Fruit fly (Drosophila melanogaster): ENCODE results near the gene xit.
A peak's percentile ranks its signal among the peaks of the same experiment; 100 is the strongest.

The xit gene

DNA sequence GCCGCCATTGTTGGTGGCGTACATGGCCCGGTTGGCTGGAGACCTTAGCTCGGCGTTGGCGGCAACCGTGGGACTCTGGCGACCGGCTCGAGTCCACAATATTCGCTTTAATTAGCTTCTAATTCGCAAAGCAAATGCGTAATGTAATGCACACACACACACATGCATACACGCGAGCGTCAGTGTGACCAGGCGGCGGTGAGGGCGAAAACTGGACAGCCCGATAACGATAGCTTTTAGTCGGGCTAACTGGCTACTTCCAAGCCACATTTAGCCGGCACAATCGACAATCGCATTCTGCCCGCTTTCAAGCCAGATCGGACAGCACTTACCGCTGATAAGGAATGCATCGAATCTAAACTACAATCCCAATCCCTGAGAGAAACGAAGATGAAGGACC is at the start of gene xit, which contains the start of gene Nf-YC:
TSS of gene xit (plus strand) at position 314 of the 400 bp plus-strand sequence.
TSS of gene Nf-YC (minus strand) at position 217 of the 400 bp plus-strand sequence.
- TF ChIP-seq noc (tag; optimal IDR thresholded peaks at IDR 0.05) = no peak

DNA sequence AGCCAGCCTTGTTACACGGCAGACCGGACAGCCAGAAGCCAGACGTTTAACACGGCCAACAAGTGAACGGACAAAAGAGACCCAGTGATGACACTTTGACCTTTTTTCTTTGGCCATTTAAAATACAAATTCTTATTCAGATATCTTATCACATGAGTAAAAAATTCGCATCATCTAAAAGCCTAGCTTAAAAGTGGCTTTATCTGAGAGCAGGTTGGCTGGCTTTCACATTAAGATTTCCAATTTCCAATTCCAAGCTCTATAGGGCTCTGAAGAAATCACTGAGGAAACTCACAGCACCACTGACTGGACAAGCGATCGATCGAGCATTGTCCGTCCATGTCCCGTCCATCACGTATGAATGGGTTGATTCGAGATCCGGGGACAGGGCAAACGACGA is 45.2 kb upstream of the xit start:
- no peak for TF ChIP-seq noc (tag; optimal IDR thresholded peaks at IDR 0.05)

DNA sequence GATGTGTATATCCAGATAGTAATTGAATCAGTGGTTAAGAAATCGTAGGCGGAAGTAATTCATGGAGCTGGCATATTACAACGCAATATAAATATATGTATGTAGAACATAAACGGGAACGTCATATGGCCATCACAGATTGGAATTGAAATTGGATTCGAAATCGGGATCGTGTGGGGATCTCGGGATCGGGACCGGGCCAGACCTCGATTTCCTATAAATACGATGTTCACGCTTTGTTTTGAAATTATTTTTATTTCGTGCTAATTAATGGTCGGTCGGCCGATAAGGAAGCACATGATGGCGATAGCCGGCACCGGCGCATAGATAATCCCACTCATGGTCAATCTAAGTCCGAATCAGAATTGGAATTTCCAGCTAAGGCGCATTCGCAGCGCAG is 44.5 kb upstream of the xit start:
- TF ChIP-seq noc (tag; optimal IDR thresholded peaks at IDR 0.05) = peak; percentile 28

DNA sequence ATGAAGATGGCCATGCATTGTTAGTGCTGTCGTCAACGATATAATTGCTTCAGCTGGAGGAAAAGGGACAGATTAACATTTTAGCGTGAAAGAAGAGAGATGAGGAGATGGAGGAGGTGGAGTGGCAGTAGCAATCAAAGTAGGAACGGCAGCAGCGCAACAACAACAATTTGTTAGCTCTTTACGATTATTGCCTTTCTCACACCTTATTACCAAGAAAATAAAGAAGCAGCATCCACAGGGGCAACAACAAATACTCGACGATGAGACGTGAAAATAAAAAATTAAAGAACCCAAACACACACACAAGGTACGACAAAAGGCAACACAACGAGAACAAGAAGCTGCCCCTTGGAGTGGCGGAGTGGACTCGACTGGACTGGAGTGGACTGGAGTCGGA is 43.9 kb upstream of the xit start:
- no peak for TF ChIP-seq noc (tag; optimal IDR thresholded peaks at IDR 0.05)

DNA sequence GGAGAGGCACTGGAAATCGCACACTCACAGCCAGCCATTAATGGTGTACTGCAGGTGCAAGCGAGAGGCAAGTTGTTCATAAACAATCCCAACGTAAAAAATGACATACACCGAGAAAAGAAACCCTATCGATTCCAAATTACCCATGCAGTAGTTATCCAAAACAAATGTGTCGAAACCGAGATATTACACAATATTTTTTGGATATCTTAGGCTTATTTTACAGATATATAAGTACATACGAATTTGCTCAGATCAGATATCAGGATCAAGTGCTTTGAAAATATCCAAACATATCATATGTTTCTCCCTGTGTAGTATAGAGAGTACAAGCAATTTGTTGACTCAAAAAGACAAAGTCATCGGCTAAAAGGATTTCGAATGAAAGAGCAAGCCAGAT is 43.4 kb upstream of the xit start:
- TF ChIP-seq noc (tag; optimal IDR thresholded peaks at IDR 0.05) = no peak

DNA sequence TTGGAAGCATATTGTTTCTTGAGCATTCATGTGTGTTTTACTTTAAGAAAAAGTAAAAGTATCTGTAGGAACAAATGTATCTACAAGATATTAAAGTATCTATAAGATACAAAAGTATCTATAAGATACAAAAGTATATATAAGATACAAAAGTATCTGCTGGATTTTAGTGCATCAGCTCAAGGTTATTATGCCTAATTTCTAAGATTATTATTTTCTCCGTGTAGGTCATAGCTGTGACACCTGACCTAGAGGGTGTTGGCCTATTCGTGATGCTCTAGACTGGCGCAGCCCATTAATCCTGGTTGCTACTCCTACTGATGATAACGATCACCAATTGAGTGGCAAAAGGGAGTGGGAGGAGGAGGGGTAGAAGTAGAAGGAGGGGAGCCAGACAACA is 42.7 kb upstream of the xit start:
- no peak for TF ChIP-seq noc (tag; optimal IDR thresholded peaks at IDR 0.05)

DNA sequence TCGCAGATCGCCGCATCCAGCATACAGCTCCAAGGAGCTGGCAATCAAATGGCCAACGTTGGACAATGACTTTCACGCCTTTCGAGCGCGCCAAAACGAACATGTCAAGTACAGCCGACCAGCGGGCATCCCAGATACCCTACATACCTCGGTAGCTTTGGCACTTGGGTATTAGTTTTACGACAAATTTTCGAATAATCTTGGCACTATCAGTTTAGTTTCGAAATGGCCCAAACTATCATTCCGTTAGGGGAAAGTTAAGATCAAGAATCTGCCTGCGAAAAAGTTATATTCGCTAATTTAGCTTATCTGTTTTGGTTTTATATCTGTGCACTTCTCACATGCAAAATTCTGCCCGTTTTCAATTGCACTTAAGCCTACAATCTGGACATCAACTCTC is 42.0 kb upstream of the xit start:
- no peak for TF ChIP-seq noc (tag; optimal IDR thresholded peaks at IDR 0.05)

DNA sequence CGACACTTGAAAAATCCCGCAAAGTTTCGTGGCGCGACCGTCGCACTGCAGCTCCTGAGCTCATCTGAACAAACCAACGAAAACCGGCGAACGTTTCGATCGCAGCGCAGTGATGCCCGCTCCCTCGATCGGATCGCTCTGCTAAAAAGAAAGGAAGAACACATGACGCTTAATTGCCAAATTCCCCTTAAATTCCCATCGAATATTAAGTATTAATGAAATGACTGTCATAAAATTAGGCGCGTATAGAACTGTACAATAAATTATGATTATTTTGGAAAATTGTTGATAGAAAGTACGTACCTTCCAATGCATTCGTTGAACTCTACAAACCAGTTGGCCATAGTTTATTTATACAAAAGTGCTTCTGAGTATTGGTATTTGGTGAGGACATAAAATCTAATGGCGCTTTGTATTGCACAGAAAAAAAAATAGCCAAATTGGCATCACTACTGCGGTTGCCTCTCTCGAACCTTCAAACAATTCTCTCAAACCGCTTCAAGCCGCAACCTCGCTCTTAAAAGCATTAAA is 41.1 kb upstream of the xit start, which contains the start of gene shf:
TSS of gene shf (minus strand) at position 51 of the 531 bp plus-strand sequence.
- TF ChIP-seq noc (tag; optimal IDR thresholded peaks at IDR 0.05) = no peak

DNA sequence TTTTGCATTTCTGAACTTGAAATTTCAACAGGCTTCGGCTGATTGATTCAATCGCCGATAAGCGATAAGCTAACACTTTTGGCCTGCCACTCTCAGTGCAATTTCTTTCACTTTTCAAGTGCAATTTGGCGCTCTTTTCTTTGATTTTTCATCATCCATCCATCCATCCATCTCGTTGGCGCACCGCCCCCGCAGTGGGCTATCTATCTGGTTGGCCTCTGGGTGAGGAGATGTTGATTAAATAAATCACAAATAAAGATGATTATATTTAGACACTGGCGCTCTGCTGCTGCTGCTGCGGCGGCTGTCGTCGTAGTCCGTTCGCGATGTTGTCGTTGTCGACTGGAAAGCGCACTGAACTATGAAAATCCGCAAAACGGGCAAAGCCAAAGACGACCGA is 29.9 kb upstream of the xit start:
- no peak for TF ChIP-seq noc (tag; optimal IDR thresholded peaks at IDR 0.05)

DNA sequence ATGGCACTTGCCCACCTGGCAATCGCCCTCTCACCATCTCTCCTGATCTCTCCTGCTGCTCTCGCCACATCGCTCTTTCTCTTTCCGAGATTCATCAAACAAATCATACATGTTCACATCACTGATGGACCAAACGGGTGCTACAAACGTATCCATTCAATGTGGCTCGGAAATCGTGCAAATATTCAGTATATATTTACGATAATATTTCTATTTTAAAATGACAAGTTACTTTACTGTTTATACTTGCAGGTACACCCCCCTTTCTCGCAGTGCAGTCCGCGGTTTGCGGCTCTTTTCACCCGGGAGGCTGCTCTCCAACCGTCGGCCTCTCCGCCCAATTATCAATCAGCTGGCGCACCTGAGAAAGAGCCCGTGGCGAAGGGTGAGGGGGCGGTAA is 29.3 kb upstream of the xit start:
- TF ChIP-seq noc (tag; optimal IDR thresholded peaks at IDR 0.05) = peak; percentile 43

DNA sequence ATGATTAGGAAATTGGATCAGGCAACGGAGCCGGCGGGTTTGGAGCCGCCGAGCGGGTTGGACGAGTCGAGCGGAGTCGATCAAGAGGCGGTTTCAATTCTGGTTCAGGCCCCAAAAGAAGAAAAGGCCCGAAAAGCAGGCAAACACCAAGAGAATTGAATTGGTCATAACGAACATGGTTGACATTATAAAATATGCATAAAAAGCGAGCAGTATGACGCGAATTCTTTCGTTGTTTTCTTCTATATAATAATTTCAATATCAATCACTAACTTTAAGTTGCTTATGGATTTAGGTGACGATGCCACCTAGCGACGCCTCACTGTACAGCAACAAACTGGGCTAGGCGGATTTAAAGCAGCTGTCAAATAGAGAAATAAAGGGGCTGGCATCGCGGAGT is 27.9 kb upstream of the xit start:
- TF ChIP-seq noc (tag; optimal IDR thresholded peaks at IDR 0.05) = no peak

DNA sequence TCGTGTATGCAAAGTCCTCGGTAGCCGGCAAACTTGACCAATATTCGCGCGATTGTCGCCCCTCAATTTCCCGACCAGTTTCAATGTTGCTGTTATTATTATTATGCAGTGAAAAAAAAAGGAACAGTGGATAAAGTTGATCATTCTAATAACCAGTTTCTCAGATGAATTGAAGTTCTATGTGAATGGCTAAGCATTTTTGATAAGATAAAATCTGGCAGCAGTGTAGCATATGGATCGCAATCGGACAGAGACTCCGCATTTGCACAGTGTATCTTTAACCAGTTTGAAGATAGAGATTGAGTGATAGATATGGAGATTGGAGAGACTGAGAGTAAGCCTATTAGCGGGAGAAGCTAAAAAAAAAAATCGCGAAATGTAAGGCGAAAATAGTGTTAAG is 27.4 kb upstream of the xit start:
- TF ChIP-seq noc (tag; optimal IDR thresholded peaks at IDR 0.05) = peak; percentile 82

DNA sequence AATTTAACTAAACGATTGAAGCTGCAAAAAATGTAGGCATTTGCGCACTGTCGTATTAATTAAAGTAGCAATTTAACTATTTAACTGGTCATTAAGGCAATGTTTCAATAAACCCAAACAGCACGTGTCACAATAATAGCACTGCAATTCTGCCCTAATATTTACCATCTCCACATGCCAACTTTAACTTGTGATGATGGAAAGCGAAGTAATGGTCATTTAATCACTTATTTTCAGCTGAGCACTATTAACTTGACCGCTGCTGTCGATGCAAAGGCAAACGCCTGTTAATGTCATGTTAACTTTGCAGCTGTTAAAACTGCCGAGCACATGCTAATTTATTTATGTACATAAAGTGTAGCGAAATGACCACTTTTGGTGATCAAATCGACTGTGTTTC is 26.6 kb upstream of the xit start:
- TF ChIP-seq noc (tag; optimal IDR thresholded peaks at IDR 0.05) = peak; percentile 74

DNA sequence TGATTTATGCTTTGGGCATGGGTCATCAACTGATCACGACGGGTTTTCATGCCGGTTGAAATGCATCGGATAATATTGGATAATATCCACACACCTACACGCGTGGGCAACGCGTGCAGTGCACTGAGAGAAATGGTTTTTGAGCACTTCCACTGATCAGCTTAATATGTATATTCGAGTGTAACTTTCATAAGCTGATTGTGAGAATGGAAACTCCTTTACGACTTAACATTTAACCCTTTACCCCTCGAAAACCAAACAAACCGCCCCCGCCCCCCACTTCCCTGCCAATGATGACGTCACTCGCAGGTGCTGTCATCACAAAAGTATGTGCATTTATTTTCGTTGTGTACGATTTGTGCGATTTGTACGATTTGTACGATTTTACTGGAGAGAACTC is 26.0 kb upstream of the xit start:
- TF ChIP-seq noc (tag; optimal IDR thresholded peaks at IDR 0.05) = no peak

DNA sequence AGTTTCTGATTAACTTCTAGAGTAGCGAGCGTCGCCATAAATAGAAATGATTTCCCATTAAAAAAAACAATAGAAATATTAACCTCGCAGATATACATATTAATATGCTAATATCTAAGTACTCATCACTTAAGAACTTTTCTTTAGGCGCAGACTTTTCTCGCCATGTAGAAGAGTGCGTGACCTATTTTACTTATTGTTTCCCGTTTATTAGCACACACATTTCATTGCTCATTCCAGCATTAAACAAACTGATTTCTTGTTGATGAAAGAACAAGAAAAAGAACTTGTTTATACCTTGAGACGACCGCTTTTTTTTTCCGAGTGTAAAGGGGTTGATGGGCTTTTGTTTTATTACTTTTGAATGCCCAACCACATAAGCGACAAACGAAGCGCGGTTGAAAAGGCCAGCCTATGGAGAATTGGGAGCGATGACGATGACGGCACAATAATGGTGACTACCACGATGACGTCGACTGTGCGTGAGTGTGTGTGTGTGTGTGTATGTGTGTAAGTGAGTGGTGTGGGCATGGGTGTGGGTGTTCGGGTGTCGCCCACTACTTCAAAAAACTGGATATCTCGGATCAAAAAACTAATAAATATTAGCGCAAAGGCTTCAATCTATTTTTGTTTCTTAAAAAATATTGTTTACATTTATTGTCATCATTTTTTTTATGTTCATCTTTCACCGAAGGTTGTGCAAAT is 24.7 kb upstream of the xit start:
- TF ChIP-seq noc (tag; optimal IDR thresholded peaks at IDR 0.05) = no peak

DNA sequence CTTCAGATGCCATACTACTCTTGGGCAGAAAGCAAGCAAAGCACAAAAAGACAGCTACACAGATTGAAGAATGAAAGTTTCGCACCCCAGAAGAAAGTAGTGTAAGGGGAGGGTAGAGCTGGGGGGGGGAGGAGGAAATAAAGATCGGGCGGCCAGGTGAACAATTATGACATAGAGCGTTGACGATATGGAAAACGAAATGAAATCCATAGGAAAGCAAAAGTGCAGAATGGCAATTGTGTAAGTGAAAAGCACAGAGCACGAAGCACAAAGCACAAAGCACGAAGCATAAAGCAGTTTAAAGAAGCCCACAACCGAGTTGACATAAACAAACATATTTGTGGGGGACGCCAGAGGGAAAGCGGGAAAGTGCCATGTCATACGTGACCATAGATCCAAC is 23.8 kb upstream of the xit start:
- no peak for TF ChIP-seq noc (tag; optimal IDR thresholded peaks at IDR 0.05)

DNA sequence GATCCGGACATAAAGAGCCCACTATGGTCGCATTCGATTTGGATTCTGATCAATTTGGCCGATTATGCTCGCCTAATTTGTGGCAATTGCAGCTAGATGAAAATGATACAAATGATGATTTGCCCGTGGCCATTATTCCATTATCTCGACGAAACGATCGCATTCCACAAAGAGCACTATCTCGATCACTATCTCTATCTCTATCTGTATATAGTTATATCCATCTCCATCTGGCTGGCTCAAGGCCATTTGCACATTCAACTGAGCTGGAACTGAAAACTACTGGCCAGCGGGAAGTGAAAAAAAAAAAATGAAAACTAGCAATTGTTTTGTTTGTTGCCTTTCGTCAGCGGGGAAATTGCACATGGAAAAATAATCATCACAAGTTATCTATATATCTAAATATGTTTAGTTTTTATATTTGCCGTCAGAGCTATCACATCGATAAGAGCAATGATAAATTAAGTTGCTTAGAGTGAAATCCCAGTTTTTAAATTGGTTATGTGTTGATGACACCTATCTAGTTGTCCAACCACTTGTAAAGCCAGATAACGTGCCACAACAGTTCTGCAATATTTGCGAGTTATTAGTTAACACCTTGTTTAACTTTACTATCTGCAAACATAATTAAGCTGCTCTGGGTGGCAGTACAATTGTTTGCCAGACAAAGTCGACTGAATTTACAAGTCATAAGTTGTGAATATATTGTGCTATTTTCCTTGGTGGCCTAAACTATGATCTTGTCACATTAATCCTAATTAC is 21.4 kb upstream of the xit start:
- TF ChIP-seq noc (tag; optimal IDR thresholded peaks at IDR 0.05) = no peak

Measured in whole organism, larva.